Worm (Caenorhabditis elegans): ENCODE measurements around the gene W02H5.8.

DNA sequence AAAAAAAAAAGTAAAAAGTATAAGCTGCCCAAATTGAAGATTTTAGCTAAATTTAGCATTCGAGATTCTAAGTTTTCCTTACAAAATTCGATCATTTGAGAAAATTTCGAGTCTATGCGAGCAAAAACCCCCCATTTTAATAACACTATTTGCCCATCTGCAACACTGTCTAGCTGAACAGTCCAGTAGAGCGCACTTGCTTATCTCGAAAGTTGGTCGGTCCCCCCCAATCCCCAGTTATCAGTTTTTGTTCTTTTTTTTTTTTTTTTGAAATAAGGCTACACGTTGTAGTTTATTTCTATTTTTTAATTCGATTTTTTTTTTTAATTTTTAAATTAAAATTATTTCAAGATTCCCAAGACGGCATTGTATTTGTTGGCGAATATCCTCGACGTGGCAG is 5.2 kb upstream of the W02H5.8 start:
- TF ChIP-seq nhr-90 (tag; optimal IDR thresholded peaks at IDR 0.05) = no peak
- no peak for TF ChIP-seq let-526 (GFP tag; IDR thresholded peaks at IDR 0.05)
- no peak for TF ChIP-seq athp-1 (tag; optimal IDR thresholded peaks at IDR 0.05)
- TF ChIP-seq ztf-18 (tag; optimal IDR thresholded peaks at IDR 0.05) = no peak
- no peak for TF ChIP-seq nfyb-1 (GFP tag; IDR thresholded peaks at IDR 0.05)
